Fruit fly (Drosophila melanogaster): Measurements from ENCODE around the gene Hsp83.

Hsp83 gene

dm6 chr3L:3165399-3165798, 27.4 kb upstream of the Hsp83 start:
- TF ChIP-seq pan (optimal IDR thresholded peaks at IDR 0.05) (no peak), CG8478 (optimal IDR thresholded peaks at IDR 0.05) (no peak), usp (GFP tag; optimal IDR thresholded peaks at IDR 0.05) (no peak), Dll (optimal IDR thresholded peaks at IDR 0.05) (no peak), psq (optimal IDR thresholded peaks at IDR 0.05) (no peak), EcR (GFP tag; optimal IDR thresholded peaks at IDR 0.05) (no peak)

dm6 chr3L:3166200-3166695, 26.5 kb upstream of the Hsp83 start, which contains the start of gene Asciz:
Gene Asciz, minus strand, starts transcription at chr3L:3166250.
- TF ChIP-seq usp (GFP tag; optimal IDR thresholded peaks at IDR 0.05) (no peak), Dll (optimal IDR thresholded peaks at IDR 0.05) (no peak), CG8478 (optimal IDR thresholded peaks at IDR 0.05) (no peak), EcR (GFP tag; optimal IDR thresholded peaks at IDR 0.05) (no peak), psq (optimal IDR thresholded peaks at IDR 0.05) (no peak), pan (optimal IDR thresholded peaks at IDR 0.05) (no peak)

dm6 chr3L:3169107-3169506, 23.7 kb upstream of the Hsp83 start, which contains the start of the genes CG32278 and CG32281:
Gene CG32278, plus strand, starts transcription at chr3L:3169286.
Gene CG32281, plus strand, starts transcription at chr3L:3169375.
- TF ChIP-seq pan (optimal IDR thresholded peaks at IDR 0.05): no peak
- no peak for TF ChIP-seq CG8478 (optimal IDR thresholded peaks at IDR 0.05)
- no peak for TF ChIP-seq EcR (GFP tag; optimal IDR thresholded peaks at IDR 0.05)
- no peak for TF ChIP-seq usp (GFP tag; optimal IDR thresholded peaks at IDR 0.05)
- TF ChIP-seq psq (optimal IDR thresholded peaks at IDR 0.05): no peak
- no peak for TF ChIP-seq Dll (optimal IDR thresholded peaks at IDR 0.05)

dm6 chr3L:3172445-3172844, 20.3 kb upstream of the Hsp83 start, which contains the start of gene CG14963:
Gene CG14963, minus strand, starts transcription at chr3L:3172545.
- no peak for TF ChIP-seq Dll (optimal IDR thresholded peaks at IDR 0.05)
- no peak for TF ChIP-seq EcR (GFP tag; optimal IDR thresholded peaks at IDR 0.05)
- TF ChIP-seq CG8478 (optimal IDR thresholded peaks at IDR 0.05): no peak
- no peak for TF ChIP-seq pan (optimal IDR thresholded peaks at IDR 0.05)
- no peak for TF ChIP-seq usp (GFP tag; optimal IDR thresholded peaks at IDR 0.05)
- TF ChIP-seq psq (optimal IDR thresholded peaks at IDR 0.05): no peak

- no peak for TF ChIP-seq psq (optimal IDR thresholded peaks at IDR 0.05)
- TF ChIP-seq usp (GFP tag; optimal IDR thresholded peaks at IDR 0.05): no peak
- TF ChIP-seq Dll (optimal IDR thresholded peaks at IDR 0.05): no peak
- no peak for TF ChIP-seq CG8478 (optimal IDR thresholded peaks at IDR 0.05)
- TF ChIP-seq EcR (GFP tag; optimal IDR thresholded peaks at IDR 0.05): no peak
- TF ChIP-seq pan (optimal IDR thresholded peaks at IDR 0.05): no peak
Observed at dm6 chr3L:3177872-3178271, 14.9 kb upstream of the Hsp83 start.

dm6 chr3L:3178530-3179096, 14.2 kb upstream of the Hsp83 start, which contains the start of the genes MnM and Girdin:
Gene MnM, minus strand, starts transcription at chr3L:3178580.
Gene Girdin, plus strand, starts transcription at chr3L:3178930.
- TF ChIP-seq psq (optimal IDR thresholded peaks at IDR 0.05): no peak
- TF ChIP-seq EcR (GFP tag; optimal IDR thresholded peaks at IDR 0.05): no peak
- no peak for TF ChIP-seq Dll (optimal IDR thresholded peaks at IDR 0.05)
- no peak for TF ChIP-seq pan (optimal IDR thresholded peaks at IDR 0.05)
- no peak for TF ChIP-seq usp (GFP tag; optimal IDR thresholded peaks at IDR 0.05)

dm6 chr3L:3179474-3179873, 13.3 kb upstream of the Hsp83 start:
- TF ChIP-seq EcR (GFP tag; optimal IDR thresholded peaks at IDR 0.05) (peak in 1 of 2 experiments; percentile 79), Dll (optimal IDR thresholded peaks at IDR 0.05) (no peak)

- TF ChIP-seq pan (optimal IDR thresholded peaks at IDR 0.05) (no peak), CG8478 (optimal IDR thresholded peaks at IDR 0.05) (no peak), usp (GFP tag; optimal IDR thresholded peaks at IDR 0.05) (no peak), EcR (GFP tag; optimal IDR thresholded peaks at IDR 0.05) (no peak), psq (optimal IDR thresholded peaks at IDR 0.05) (no peak), Dll (optimal IDR thresholded peaks at IDR 0.05) (no peak)
Observed at dm6 chr3L:3184104-3184503, 8.7 kb upstream of the Hsp83 start, which contains the start of gene CG42494. Gene CG42494, plus strand, starts transcription at chr3L:3184404.

dm6 chr3L:3186364-3186763, 6.4 kb upstream of the Hsp83 start, which contains the start of gene CG32284:
Gene CG32284, plus strand, starts transcription at chr3L:3186664.
- TF ChIP-seq Dll (optimal IDR thresholded peaks at IDR 0.05) (no peak), CG8478 (optimal IDR thresholded peaks at IDR 0.05) (no peak), psq (optimal IDR thresholded peaks at IDR 0.05) (no peak), usp (GFP tag; optimal IDR thresholded peaks at IDR 0.05) (no peak), pan (optimal IDR thresholded peaks at IDR 0.05) (no peak), EcR (GFP tag; optimal IDR thresholded peaks at IDR 0.05) (no peak)

- TF ChIP-seq usp (GFP tag; optimal IDR thresholded peaks at IDR 0.05) (no peak), Dll (optimal IDR thresholded peaks at IDR 0.05) (no peak), psq (optimal IDR thresholded peaks at IDR 0.05) (no peak), EcR (GFP tag; optimal IDR thresholded peaks at IDR 0.05) (no peak), CG8478 (optimal IDR thresholded peaks at IDR 0.05) (no peak), pan (optimal IDR thresholded peaks at IDR 0.05) (no peak)
Observed at dm6 chr3L:3187263-3187662, 5.5 kb upstream of the Hsp83 start, which contains the start of gene CG14957. Gene CG14957, plus strand, starts transcription at chr3L:3187563.

dm6 chr3L:3189647-3190046, 3.1 kb upstream of the Hsp83 start, which contains the start of the genes CG42525 and CG14958:
Gene CG42525, minus strand, starts transcription at chr3L:3189747.
Gene CG14958, plus strand, starts transcription at chr3L:3189978.
- TF ChIP-seq Dll (optimal IDR thresholded peaks at IDR 0.05) (no peak), usp (GFP tag; optimal IDR thresholded peaks at IDR 0.05) (no peak), CG8478 (optimal IDR thresholded peaks at IDR 0.05) (no peak), EcR (GFP tag; optimal IDR thresholded peaks at IDR 0.05) (no peak), pan (optimal IDR thresholded peaks at IDR 0.05) (no peak), psq (optimal IDR thresholded peaks at IDR 0.05) (no peak)

- TF ChIP-seq CG8478 (optimal IDR thresholded peaks at IDR 0.05) (no peak), Dll (optimal IDR thresholded peaks at IDR 0.05) (no peak), pan (optimal IDR thresholded peaks at IDR 0.05) (no peak), EcR (GFP tag; optimal IDR thresholded peaks at IDR 0.05) (no peak), usp (GFP tag; optimal IDR thresholded peaks at IDR 0.05) (no peak), psq (optimal IDR thresholded peaks at IDR 0.05) (no peak)
Observed at dm6 chr3L:3192333-3192894, 355 bp upstream of the Hsp83 start, which contains the start of gene CG14965. Gene CG14965, minus strand, starts transcription at chr3L:3192491.

Measured in whole organism.